Worm (Caenorhabditis elegans): ENCODE results near the gene C56A3.6.

C56A3.6 gene

DNA sequence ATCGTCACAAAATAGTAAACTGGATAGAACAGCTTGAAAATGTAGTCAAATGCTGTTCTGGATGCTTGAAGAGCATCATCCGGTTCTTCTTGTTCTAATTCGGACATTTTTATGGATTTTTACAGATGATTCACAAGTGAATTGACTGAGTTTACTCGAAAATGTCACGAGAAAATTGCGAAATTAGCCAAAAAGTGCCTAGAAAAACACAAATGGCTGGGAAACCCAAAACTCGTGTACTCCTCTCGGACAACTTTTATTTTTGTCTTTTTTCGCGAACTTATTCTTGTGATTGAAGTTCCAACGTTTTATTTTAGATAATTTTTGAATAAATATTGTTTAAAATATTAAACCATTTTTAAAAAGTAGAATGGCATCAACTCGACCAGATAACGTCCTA lies 4.6 kb downstream of the C56A3.6 start, which contains the start of the genes C56A3.4 and C56A3.5 (continued):
- TF ChIP-seq daf-16 (GFP tag; optimal IDR thresholded peaks at IDR 0.05): no peak
- no peak for TF ChIP-seq daf-16 (tag; optimal IDR thresholded peaks at IDR 0.05)
- no peak for TF ChIP-seq spr-3 (GFP tag; optimal IDR thresholded peaks at IDR 0.05)
- TF ChIP-seq nhr-111 (GFP tag; optimal IDR thresholded peaks at IDR 0.05): no peak
- peak; percentile 14 for TF ChIP-seq rbr-2 (tag; optimal IDR thresholded peaks at IDR 0.05)
- TF ChIP-seq Y105C5A.15 (GFP tag; IDR thresholded peaks at IDR 0.05): no peak
- TF ChIP-seq tag-97 (GFP tag; IDR thresholded peaks at IDR 0.05): no peak
- no peak for TF ChIP-seq nhr-102 (tag; optimal IDR thresholded peaks at IDR 0.05)
- TF ChIP-seq fos-1 (tag; optimal IDR thresholded peaks at IDR 0.05): no peak
- no peak for TF ChIP-seq lin-15B (tag; optimal IDR thresholded peaks at IDR 0.05)
- no peak for TF ChIP-seq spr-1 (tag; optimal IDR thresholded peaks at IDR 0.05)
- TF ChIP-seq lin-29 (GFP tag; IDR thresholded peaks at IDR 0.05): no peak
- no peak for TF ChIP-seq madf-5 (GFP tag; IDR thresholded peaks at IDR 0.05)
- no peak for TF ChIP-seq Y48G9A.11 (GFP tag; IDR thresholded peaks at IDR 0.05)
- no peak for TF ChIP-seq R02D3.7 (tag; optimal IDR thresholded peaks at IDR 0.05)
- no peak for TF ChIP-seq mxl-2 (GFP tag; conservative IDR thresholded peaks at IDR 0.05)
- TF ChIP-seq hlh-30 (tag; optimal IDR thresholded peaks at IDR 0.05; ENCODE audit: insufficient read depth): peak; percentile 88
- TF ChIP-seq aha-1 (tag): peak; percentile 74
- TF ChIP-seq skn-1 (tag; optimal IDR thresholded peaks at IDR 0.05): no peak
- peak; percentile 25 for TF ChIP-seq unc-130 (GFP tag; optimal IDR thresholded peaks at IDR 0.05)
- no peak for TF ChIP-seq ceh-20 (GFP tag; IDR thresholded peaks at IDR 0.05)
- TF ChIP-seq F44E2.7 (GFP tag; IDR thresholded peaks at IDR 0.05): no peak
- TF ChIP-seq nhr-11 (tag; optimal IDR thresholded peaks at IDR 0.05): no peak
- no peak for TF ChIP-seq ZK546.5 (tag; optimal IDR thresholded peaks at IDR 0.05)
- TF ChIP-seq fkh-10 (GFP tag; optimal IDR thresholded peaks at IDR 0.05): no peak
- TF ChIP-seq zag-1 (tag; optimal IDR thresholded peaks at IDR 0.05): no peak
- no peak for TF ChIP-seq jun-1 (tag; optimal IDR thresholded peaks at IDR 0.05)
- no peak for TF ChIP-seq F26F4.8 (GFP tag; conservative IDR thresholded peaks at IDR 0.05)
- no peak for TF ChIP-seq ZK337.2 (GFP tag; IDR thresholded peaks at IDR 0.05)
- TF ChIP-seq mes-2 (tag; optimal IDR thresholded peaks at IDR 0.05; ENCODE audit: poor library complexity, severe bottlenecking): peak; percentile 94
- no peak for TF ChIP-seq ceh-32 (tag; optimal IDR thresholded peaks at IDR 0.05; ENCODE audit: poor library complexity)
- TF ChIP-seq nhr-76 (tag; optimal IDR thresholded peaks at IDR 0.05): no peak
- TF ChIP-seq nhr-48 (tag; optimal IDR thresholded peaks at IDR 0.05): no peak
- TF ChIP-seq pha-4 (GFP tag; IDR thresholded peaks at IDR 0.05): no peak
- TF ChIP-seq pha-4 (tag; optimal IDR thresholded peaks at IDR 0.05): no peak
- TF ChIP-seq dmd-8 (GFP tag; IDR thresholded peaks at IDR 0.05): no peak
- TF ChIP-seq lim-7 (GFP tag; IDR thresholded peaks at IDR 0.05): no peak
- TF ChIP-seq lin-38 (GFP tag; IDR thresholded peaks at IDR 0.05): peak; percentile 57
- no peak for TF ChIP-seq set-16 (GFP tag; IDR thresholded peaks at IDR 0.05)
- TF ChIP-seq dpl-1 (GFP tag; optimal IDR thresholded peaks at IDR 0.05): peak; percentile 61
- no peak for TF ChIP-seq ztf-7 (tag; optimal IDR thresholded peaks at IDR 0.05)
- no peak for TF ChIP-seq lin-13 (GFP tag; optimal IDR thresholded peaks at IDR 0.05)
- peak; percentile 78 for TF ChIP-seq nhr-6 (tag; optimal IDR thresholded peaks at IDR 0.05)
- peak in 1 of 2 experiments; percentile 78 for TF ChIP-seq hif-1 (tag; optimal IDR thresholded peaks at IDR 0.05)
- TF ChIP-seq nhr-41 (GFP tag; IDR thresholded peaks at IDR 0.05): no peak
- TF ChIP-seq saeg-2 (GFP tag; IDR thresholded peaks at IDR 0.05): no peak
- no peak for TF ChIP-seq unc-62 (GFP tag; optimal IDR thresholded peaks at IDR 0.05 in 1 of 2)
- TF ChIP-seq unc-62 (tag; optimal IDR thresholded peaks at IDR 0.05): no peak
- TF ChIP-seq F10B5.3 (tag; optimal IDR thresholded peaks at IDR 0.05): no peak
- no peak for TF ChIP-seq lir-3 (tag; optimal IDR thresholded peaks at IDR 0.05)
- TF ChIP-seq lin-39 (tag; optimal IDR thresholded peaks at IDR 0.05): no peak
- TF ChIP-seq hlh-11 (tag; optimal IDR thresholded peaks at IDR 0.05): no peak
